Worm (Caenorhabditis elegans) whole organism, L4 larva: ENCODE data around the gene W04E12.2.

Experiments used
- D1046.2 ChIP-seq: fragments of 200-800 bp; sonication (Bioruptor generic); IDR thresholded peaks from 2 replicates; pipeline ENCODE4 v1.3.6; 2022; ENCODE audit warnings: missing genetic modification characterization, missing compliant biosample characterization
- F26F4.8 ChIP-seq: fragments of 200-800 bp; sonication (Bioruptor generic); conservative IDR thresholded peaks from 2 replicates; pipeline ENCODE4 v1.3.6; 2022; ENCODE audit warnings: missing genetic modification characterization, missing compliant biosample characterization
- F44E2.7 ChIP-seq: fragments of 200-800 bp; sonication (Bioruptor generic); IDR thresholded peaks from 2 replicates; pipeline ENCODE4 v2.1.2; 2022; ENCODE audit warnings: missing genetic modification characterization, missing compliant biosample characterization
- T20F7.1 ChIP-seq: fragments of 200-800 bp; sonication (Bioruptor generic); optimal IDR thresholded peaks from 2 replicates; lab custom pipeline; 2018; ENCODE audit warnings: mild to moderate bottlenecking, missing genetic modification characterization, missing compliant biosample characterization
- Y48G9A.11 ChIP-seq: fragments of 200-800 bp; sonication (Bioruptor generic); IDR thresholded peaks from 2 replicates; pipeline ENCODE4 v1.3.6; 2022; ENCODE audit warnings: missing genetic modification reagents, missing genetic modification characterization, missing compliant biosample characterization
- attf-4 ChIP-seq: sonication (generic microtip); optimal IDR thresholded peaks from 3 replicates; lab custom pipeline; 2017; ENCODE audit warnings: missing biosample characterization, missing genetic modification characterization
- ceh-28 ChIP-seq: fragments of 150-350 bp; optimal IDR thresholded peaks from 2 replicates; lab custom pipeline; 2014; ENCODE audit warnings: missing biosample characterization, missing genetic modification reagents, missing genetic modification characterization
- cey-2 ChIP-seq: sonication (generic microtip); optimal IDR thresholded peaks from 3 replicates; lab custom pipeline; 2017; ENCODE audit warnings: missing genetic modification characterization, mild to moderate bottlenecking, missing compliant biosample characterization, antibody characterized with exemption, borderline replicate concordance; ENCODE audit not compliant: insufficient read depth
- ctbp-1 ChIP-seq: fragments of 200-800 bp; sonication (Bioruptor generic); IDR thresholded peaks from 2 replicates; pipeline ENCODE4 v1.3.6; 2022; ENCODE audit warnings: missing genetic modification reagents, missing genetic modification characterization, missing compliant biosample characterization
- dmd-8 ChIP-seq: fragments of 200-800 bp; sonication (Bioruptor generic); IDR thresholded peaks from 2 replicates; pipeline ENCODE4 v1.3.6; 2022; ENCODE audit warnings: missing genetic modification characterization, missing compliant biosample characterization
- duxl-1 ChIP-seq: sonication (generic microtip); optimal IDR thresholded peaks from 2 replicates; lab custom pipeline; 2016; ENCODE audit warnings: mild to moderate bottlenecking, missing genetic modification characterization, moderate library complexity, missing compliant biosample characterization; ENCODE audit not compliant: poor library complexity
- fkh-10 ChIP-seq: fragments of 150-350 bp; optimal IDR thresholded peaks from 2 replicates; lab custom pipeline; 2014; ENCODE audit warnings: missing biosample characterization, missing genetic modification reagents, missing genetic modification characterization
- gei-8 ChIP-seq: fragments of 200-800 bp; sonication (Bioruptor generic); optimal IDR thresholded peaks from 2 replicates; lab custom pipeline; 2018; ENCODE audit warnings: mild to moderate bottlenecking, missing genetic modification characterization, missing compliant biosample characterization
- hif-1 ChIP-seq, 2 experiments: sonication (generic microtip); optimal IDR thresholded peaks; 2 replicates each; lab custom pipeline; 2016 to 2017; ENCODE audit warnings: missing compliant biosample characterization in 2 of 2, missing genetic modification characterization in 2 of 2, missing genetic modification reagents in 2 of 2, missing genotype in 2 of 2, mild to moderate bottlenecking in 1 of 2
- hlh-30 ChIP-seq: sonication (generic microtip); optimal IDR thresholded peaks from 2 replicates; lab custom pipeline; 2017; ENCODE audit warnings: antibody characterized with exemption, mild to moderate bottlenecking, missing genetic modification characterization, missing compliant biosample characterization; ENCODE audit not compliant: insufficient read depth
- hmg-1.1 ChIP-seq: fragments of 200-800 bp; sonication (Bioruptor generic); IDR thresholded peaks from 2 replicates; pipeline ENCODE4 v1.3.6; 2022; ENCODE audit warnings: missing genetic modification reagents, missing genetic modification characterization, missing compliant biosample characterization
- lim-7 ChIP-seq: fragments of 200-800 bp; sonication (Bioruptor generic); IDR thresholded peaks from 2 replicates; pipeline ENCODE4 v1.3.6; 2022; ENCODE audit warnings: missing genetic modification characterization, missing compliant biosample characterization
- lin-13 ChIP-seq: fragments of 150-350 bp; optimal IDR thresholded peaks from 2 replicates; lab custom pipeline; 2014; ENCODE audit warnings: missing biosample characterization, missing genetic modification reagents, missing genetic modification characterization
- lin-29 ChIP-seq: fragments of 200-800 bp; sonication (Bioruptor generic); IDR thresholded peaks from 2 replicates; pipeline ENCODE4 v1.3.6; 2022; ENCODE audit warnings: missing genetic modification reagents, missing genetic modification characterization, missing compliant biosample characterization
- lin-38 ChIP-seq: fragments of 200-800 bp; sonication (Bioruptor generic); IDR thresholded peaks from 2 replicates; pipeline ENCODE4 v1.3.6; 2022; ENCODE audit warnings: missing genetic modification reagents, missing genetic modification characterization, missing compliant biosample characterization
- lir-3 ChIP-seq: sonication (generic microtip); optimal IDR thresholded peaks from 2 replicates; lab custom pipeline; 2016; ENCODE audit warnings: mild to moderate bottlenecking, missing genetic modification characterization, missing compliant biosample characterization
- lsy-2 ChIP-seq, 2 experiments: fragments of 150-350 bp in 1 of 2; sonication (generic microtip) in 1 of 2; optimal IDR thresholded peaks; 2 replicates each; lab custom pipeline; 2014 to 2017; ENCODE audit warnings: missing biosample characterization in 2 of 2, missing genetic modification characterization in 2 of 2
- mxl-3 ChIP-seq: fragments of 200-800 bp; sonication (Bioruptor generic); optimal IDR thresholded peaks from 2 replicates; lab custom pipeline; 2018; ENCODE audit warnings: mild to moderate bottlenecking, missing genetic modification characterization, missing compliant biosample characterization
- nhr-102 ChIP-seq: sonication (generic microtip); optimal IDR thresholded peaks from 2 replicates; lab custom pipeline; 2016; ENCODE audit warnings: mild to moderate bottlenecking, missing genetic modification characterization, moderate library complexity, missing compliant biosample characterization
- nhr-237 ChIP-seq: sonication (generic microtip); optimal IDR thresholded peaks from 2 replicates; lab custom pipeline; 2017; ENCODE audit warnings: missing biosample characterization, missing genetic modification characterization
- nhr-25 ChIP-seq: sonication (generic microtip); optimal IDR thresholded peaks from 2 replicates; lab custom pipeline; 2017; ENCODE audit warnings: missing genetic modification characterization, mild to moderate bottlenecking, missing compliant biosample characterization, antibody characterized with exemption, moderate library complexity, borderline replicate concordance; ENCODE audit not compliant: insufficient read depth
- nhr-28 ChIP-seq: fragments of 150-350 bp; optimal IDR thresholded peaks from 2 replicates; lab custom pipeline; 2014; ENCODE audit warnings: missing biosample characterization, missing genetic modification characterization
- nhr-41 ChIP-seq: fragments of 200-800 bp; sonication (Bioruptor generic); IDR thresholded peaks from 2 replicates; pipeline ENCODE4 v1.3.6; 2022; ENCODE audit warnings: missing genetic modification reagents, missing genetic modification characterization, missing compliant biosample characterization
- nhr-48 ChIP-seq: sonication (generic microtip); optimal IDR thresholded peaks from 2 replicates; lab custom pipeline; 2016; ENCODE audit warnings: mild to moderate bottlenecking, missing genetic modification characterization, missing compliant biosample characterization
- nhr-6 ChIP-seq: fragments of 150-350 bp; optimal IDR thresholded peaks from 2 replicates; lab custom pipeline; 2014; ENCODE audit warnings: missing biosample characterization, missing genetic modification characterization
- nhr-76 ChIP-seq: fragments of 150-350 bp; optimal IDR thresholded peaks from 2 replicates; lab custom pipeline; 2014; ENCODE audit warnings: missing biosample characterization, missing genetic modification characterization
- pqm-1 ChIP-seq: sonication (generic microtip); optimal IDR thresholded peaks from 2 replicates; lab custom pipeline; 2017; ENCODE audit warnings: missing biosample characterization, missing genetic modification characterization
- rbr-2 ChIP-seq: sonication (generic microtip); optimal IDR thresholded peaks from 2 replicates; lab custom pipeline; 2016; ENCODE audit warnings: missing genotype, missing genetic modification characterization, missing compliant biosample characterization
- set-16 ChIP-seq: fragments of 200-800 bp; sonication (Bioruptor generic); IDR thresholded peaks from 2 replicates; pipeline ENCODE4 v1.3.6; 2022; ENCODE audit warnings: missing genetic modification reagents, missing genetic modification characterization, missing compliant biosample characterization
- snpc-1.2 ChIP-seq: fragments of 200-800 bp; sonication (Bioruptor generic); IDR thresholded peaks from 2 replicates; pipeline ENCODE4 v1.3.6; 2022; ENCODE audit warnings: missing genetic modification reagents, missing genetic modification characterization, missing compliant biosample characterization
- snpc-4 ChIP-seq: fragments of 150-350 bp; optimal IDR thresholded peaks from 2 replicates; lab custom pipeline; 2014; ENCODE audit warnings: missing biosample characterization, missing genetic modification characterization
- zag-1 ChIP-seq: fragments of 150-350 bp; optimal IDR thresholded peaks from 2 replicates; lab custom pipeline; 2014; ENCODE audit warnings: missing biosample characterization, missing genetic modification characterization

W04E12.2 gene

DNA sequence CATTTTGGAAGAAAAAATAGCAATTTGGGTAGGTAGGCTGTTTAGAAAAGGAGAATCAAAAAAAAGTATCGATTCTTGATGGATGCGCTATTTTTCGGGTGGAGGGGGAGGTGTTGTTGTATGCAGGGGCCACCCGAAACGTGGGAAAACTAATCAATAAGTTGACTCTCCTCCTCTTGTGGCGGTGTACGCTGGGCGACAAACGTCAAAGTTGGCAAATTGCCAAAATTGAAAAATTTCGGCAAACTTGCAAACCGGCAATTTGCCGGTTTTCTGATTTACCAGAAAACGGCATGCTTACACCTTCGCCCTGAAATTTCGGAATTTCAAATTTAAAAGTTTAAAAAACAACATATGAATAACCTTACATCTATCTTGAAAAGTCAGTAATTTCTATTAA lies at the start of gene W04E12.2:
W04E12.2 (minus strand) TSS at position 101 of the 400 bp plus-strand sequence.
- TF ChIP-seq nhr-76 (tag; lab: Kevin White, UChicago) (no peak), lin-38 (GFP tag; lab: Robert Waterston, UW) (no peak), lin-13 (GFP tag; lab: Kevin White, UChicago) (no peak), hmg-1.1 (GFP tag; lab: Robert Waterston, UW) (no peak), Y48G9A.11 (GFP tag; lab: Robert Waterston, UW) (no peak), T20F7.1 (GFP tag; lab: Kevin White, UChicago) (no peak), attf-4 (tag; lab: Kevin White, UChicago) (no peak), nhr-6 (tag; lab: Kevin White, UChicago) (no peak), dmd-8 (GFP tag; lab: Robert Waterston, UW) (no peak), nhr-237 (tag; lab: Kevin White, UChicago) (no peak), lim-7 (no peak), hlh-30 (tag; lab: Kevin White, UChicago) (no peak), F44E2.7 (GFP tag; lab: Robert Waterston, UW) (no peak), mxl-3 (GFP tag; lab: Kevin White, UChicago) (no peak), lir-3 (tag; lab: Kevin White, UChicago) (no peak), nhr-25 (tag; lab: Kevin White, UChicago) (no peak), nhr-41 (no peak)

DNA sequence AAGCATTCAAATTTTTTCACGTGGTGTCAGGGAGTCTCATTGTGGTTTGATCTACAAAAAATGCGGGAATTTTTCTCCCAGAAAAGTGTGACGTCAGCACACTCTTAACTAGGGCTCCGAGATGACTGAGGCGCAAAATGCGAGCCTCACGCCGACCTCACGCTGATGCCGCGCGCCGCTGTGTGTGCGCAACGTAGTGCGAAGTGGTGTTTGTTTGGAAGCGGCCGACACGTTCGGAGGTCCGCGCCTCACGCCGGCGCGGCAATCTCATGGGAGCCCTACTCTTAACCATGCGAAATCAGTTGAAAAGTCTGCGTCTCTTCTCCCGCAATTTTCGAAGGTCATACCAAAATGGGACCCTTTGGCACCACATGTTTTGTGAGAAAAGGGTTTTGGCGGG lies 49.3 kb upstream of the W04E12.2 start:
- TF ChIP-seq set-16 (peak; percentile 81), fkh-10 (GFP tag; lab: Kevin White, UChicago) (no peak), hif-1 (tag; optimal IDR thresholded peaks at IDR 0.05; lab: Kevin White, UChicago) (no peak)

DNA sequence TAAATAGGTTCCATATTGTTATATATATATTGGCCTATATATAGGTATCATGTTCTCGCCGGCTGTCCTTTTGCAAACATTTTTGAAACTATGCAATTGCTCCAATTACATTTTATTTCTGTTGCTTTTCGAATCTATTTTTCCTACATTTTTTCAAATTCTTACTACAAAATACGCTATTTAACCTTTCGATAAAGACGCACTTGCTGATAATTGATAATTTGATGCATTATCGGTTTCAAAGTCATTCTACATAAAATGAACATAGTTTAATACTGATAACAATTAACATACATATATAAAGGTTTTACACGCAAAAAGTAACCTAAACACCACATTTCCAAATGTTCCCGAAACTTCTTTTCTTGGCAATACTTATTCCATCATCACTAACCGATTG lies 47.4 kb upstream of the W04E12.2 start, which contains the start of gene clec-258:
clec-258 (plus strand) TSS at position 81 of the 400 bp plus-strand sequence.
- TF ChIP-seq cey-2 (no peak), duxl-1 (no peak), pqm-1 (tag; lab: Kevin White, UChicago) (peak; percentile 77), rbr-2 (tag; lab: Kevin White, UChicago) (no peak), lsy-2 (tag; optimal IDR thresholded peaks at IDR 0.05; lab: Kevin White, UChicago) (no peak), nhr-48 (tag; lab: Kevin White, UChicago) (no peak), nhr-28 (tag; lab: Kevin White, UChicago) (peak; percentile 94), F26F4.8 (GFP tag; lab: Robert Waterston, UW) (no peak), ceh-28 (no peak), D1046.2 (GFP tag; lab: Robert Waterston, UW) (no peak), lin-13 (GFP tag; lab: Kevin White, UChicago) (no peak), lin-29 (GFP tag; lab: Robert Waterston, UW) (no peak)

DNA sequence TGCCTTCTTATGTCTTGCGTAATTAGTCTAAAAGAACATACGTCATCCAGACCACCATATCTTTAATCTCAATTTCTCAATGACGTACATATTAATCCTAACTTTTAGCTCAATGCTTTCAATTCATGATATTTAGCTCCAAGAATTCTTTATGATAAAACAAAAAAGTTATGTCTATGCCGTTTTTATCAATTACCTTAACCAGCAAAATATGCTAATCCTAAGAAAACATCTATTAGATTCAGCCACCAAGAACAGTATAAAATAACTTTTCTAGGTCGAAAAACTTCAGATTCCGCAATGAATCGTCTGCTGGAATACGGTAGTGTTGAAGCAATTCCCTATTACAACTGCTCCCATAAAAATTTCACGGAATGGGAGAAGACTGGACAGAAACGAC lies 42.9 kb upstream of the W04E12.2 start, which contains the start of gene srt-45:
srt-45 (plus strand) TSS at position 301 of the 400 bp plus-strand sequence.
- TF ChIP-seq gei-8 (no peak), ctbp-1 (GFP tag; lab: Robert Waterston, UW) (no peak), nhr-102 (tag; lab: Kevin White, UChicago) (no peak), zag-1 (tag; lab: Kevin White, UChicago) (no peak), D1046.2 (GFP tag; lab: Robert Waterston, UW) (no peak), snpc-1.2 (GFP tag; lab: Robert Waterston, UW) (no peak), snpc-4 (tag; lab: Kevin White, UChicago) (no peak), lin-29 (GFP tag; lab: Robert Waterston, UW) (no peak)
